Worm (Caenorhabditis elegans) whole organism, late embryonic: ENCODE results near the gene mom-1.

Experiments
- Y22D7AL.16 ChIP-seq: sonication (generic microtip); optimal IDR thresholded peaks from 2 replicates; lab custom pipeline; 2016; ENCODE audit warnings: missing genetic modification characterization, missing compliant biosample characterization
- ama-1 ChIP-seq: fragments of 150-350 bp; optimal IDR thresholded peaks from 2 replicates; lab custom pipeline; 2014
- ceh-9 ChIP-seq: sonication (generic microtip); optimal IDR thresholded peaks from 2 replicates; lab custom pipeline; 2016; ENCODE audit warnings: mild to moderate bottlenecking, missing genetic modification characterization, inconsistent platforms, missing compliant biosample characterization
- elt-2 ChIP-seq: sonication (generic microtip); optimal IDR thresholded peaks from 2 replicates; lab custom pipeline; 2016; ENCODE audit warnings: missing genetic modification reagents, missing genetic modification characterization, missing compliant biosample characterization
- elt-4 ChIP-seq: sonication (generic microtip); optimal IDR thresholded peaks from 2 replicates; lab custom pipeline; 2016; ENCODE audit warnings: missing genetic modification characterization, missing compliant biosample characterization
- ets-4 ChIP-seq: sonication (generic microtip); optimal IDR thresholded peaks from 2 replicates; lab custom pipeline; 2016; ENCODE audit warnings: missing genetic modification characterization, missing compliant biosample characterization
- hlh-6 ChIP-seq: sonication (generic microtip); optimal IDR thresholded peaks from 2 replicates; lab custom pipeline; 2016; ENCODE audit warnings: missing genotype, missing genetic modification characterization, missing compliant biosample characterization
- lin-11 ChIP-seq: fragments of 200-800 bp; sonication (Bioruptor generic); optimal IDR thresholded peaks from 2 replicates; lab custom pipeline; 2018; ENCODE audit warnings: mild to moderate bottlenecking, missing genetic modification characterization, missing compliant biosample characterization
- nfya-1 ChIP-seq: sonication (generic microtip); optimal IDR thresholded peaks from 2 replicates; lab custom pipeline; 2017; ENCODE audit warnings: missing genetic modification characterization, mild to moderate bottlenecking, missing compliant biosample characterization, antibody characterized with exemption, moderate library complexity
- pag-3 ChIP-seq: sonication (generic microtip); optimal IDR thresholded peaks from 2 replicates; lab custom pipeline; 2016; ENCODE audit warnings: missing compliant biosample characterization, missing genetic modification characterization, borderline replicate concordance
- rnt-1 ChIP-seq: sonication (generic microtip); optimal IDR thresholded peaks from 2 replicates; lab custom pipeline; 2016; ENCODE audit warnings: missing genetic modification characterization, missing compliant biosample characterization
- tbx-7 ChIP-seq: sonication (generic microtip); optimal IDR thresholded peaks from 2 replicates; lab custom pipeline; 2016; ENCODE audit warnings: missing genotype, missing genetic modification characterization, missing compliant biosample characterization
- unc-42 ChIP-seq: sonication (generic microtip); optimal IDR thresholded peaks from 2 replicates; lab custom pipeline; 2016; ENCODE audit warnings: missing genotype, missing genetic modification characterization, missing compliant biosample characterization
- unc-86 ChIP-seq: sonication (generic microtip); optimal IDR thresholded peaks from 2 replicates; lab custom pipeline; 2016; ENCODE audit warnings: missing genetic modification characterization, missing compliant biosample characterization

- TF ChIP-seq Y22D7AL.16 (tag; lab: Kevin White, UChicago) (no peak), pag-3 (tag; lab: Kevin White, UChicago) (no peak), nfya-1 (tag; lab: Kevin White, UChicago) (no peak), ets-4 (tag; lab: Kevin White, UChicago) (no peak), ama-1 (lab: Kevin White, UChicago) (no peak), ceh-9 (tag; lab: Kevin White, UChicago) (no peak), lin-11 (tag; lab: Kevin White, UChicago) (no peak), hlh-6 (tag; lab: Kevin White, UChicago) (no peak), unc-42 (tag; lab: Kevin White, UChicago) (no peak), unc-86 (tag; lab: Kevin White, UChicago) (no peak), rnt-1 (tag; lab: Kevin White, UChicago) (no peak), elt-4 (tag; lab: Kevin White, UChicago) (no peak), elt-2 (no peak), tbx-7 (tag; lab: Kevin White, UChicago) (no peak)
These were observed 48.6 kb downstream of the mom-1 start, which contains the start of gene C03B1.7 for ce11 chrX:6341513-6341912.
